Worm (Caenorhabditis elegans): ENCODE results near the gene fbxb-9.
"Not testable (repeated sequence)": the region's sequence is repeated elsewhere in the genome, so short reads cannot be mapped to it uniquely, and the experiment has no call there.

- TF ChIP-seq M03D4.4 (tag; optimal IDR thresholded peaks at IDR 0.05); ham-2 (GFP tag; optimal IDR thresholded peaks at IDR 0.05); pha-4 (tag; optimal IDR thresholded peaks at IDR 0.05); ztf-11 (tag; optimal IDR thresholded peaks at IDR 0.05); lin-13 (tag; optimal IDR thresholded peaks at IDR 0.05); nhr-76 (tag; optimal IDR thresholded peaks at IDR 0.05); mep-1 (tag; optimal IDR thresholded peaks at IDR 0.05); mab-5 (tag; optimal IDR thresholded peaks at IDR 0.05); tbx-8 (GFP tag; optimal IDR thresholded peaks at IDR 0.05); nhr-237 (tag; optimal IDR thresholded peaks at IDR 0.05); unc-62 (GFP tag; optimal IDR thresholded peaks at IDR 0.05); cnd-1 (tag; optimal IDR thresholded peaks at IDR 0.05): not testable (repeated sequence)
Measured at ce11 chrIV:11154425-11155114, 7.8 kb downstream of the fbxb-9 start, which contains the start of gene C08F8.3.
